Worm (Caenorhabditis elegans) whole organism, L1 larva: ENCODE results near the gene hpd-1.

ENCODE experiments used
- ama-1 ChIP-seq: fragments of 150-350 bp; optimal IDR thresholded peaks from 2 replicates; lab custom pipeline; 2014
- ceh-82 ChIP-seq, 3 experiments: fragments of 150-350 bp in 1 of 3; sonication (generic microtip) in 2 of 3; optimal IDR thresholded peaks; 2 replicates each; lab custom pipeline; 2014 to 2017; ENCODE audit warnings: missing biosample characterization in 3 of 3, missing genetic modification characterization in 3 of 3
- lin-13 ChIP-seq: fragments of 150-350 bp; optimal IDR thresholded peaks from 2 replicates; lab custom pipeline; 2014; ENCODE audit warnings: missing biosample characterization, missing genetic modification reagents, missing genetic modification characterization
- lin-35 ChIP-seq, 2 experiments: fragments of 150-350 bp; optimal IDR thresholded peaks; 2 replicates each; lab custom pipeline; 2014; ENCODE audit warnings: missing biosample characterization in 2 of 2, missing genetic modification characterization in 2 of 2, missing genetic modification reagents in 2 of 2
- nhr-11 ChIP-seq: fragments of 150-350 bp; optimal IDR thresholded peaks from 2 replicates; lab custom pipeline; 2014; ENCODE audit warnings: missing biosample characterization, missing genetic modification characterization
- nhr-237 ChIP-seq: fragments of 150-350 bp; optimal IDR thresholded peaks from 2 replicates; lab custom pipeline; 2014; ENCODE audit warnings: missing biosample characterization, missing genetic modification characterization

- TF ChIP-seq nhr-237 (tag; lab: Kevin White, UChicago) (no peak), nhr-11 (no peak), ama-1 (no peak), ceh-82 (tag; optimal IDR thresholded peaks at IDR 0.05; lab: Kevin White, UChicago) (no peak), lin-35 (GFP tag; optimal IDR thresholded peaks at IDR 0.05; lab: Kevin White, UChicago) (no peak), lin-13 (GFP tag; lab: Kevin White, UChicago) (no peak)
Measured at ce11 chrIII:10515751-10516150, 19.6 kb upstream of the hpd-1 start.
